Fruit fly (Drosophila melanogaster) whole organism, larva: ENCODE data around the gene ND-15.

Experiments
- noc ChIP-seq: fragments of 200-800 bp; sonication (Bioruptor generic); optimal IDR thresholded peaks from 3 replicates; lab custom pipeline; 2019; ENCODE audit warnings: missing biosample characterization, mild to moderate bottlenecking, missing genetic modification characterization, moderate library complexity

The ND-15 gene

DNA sequence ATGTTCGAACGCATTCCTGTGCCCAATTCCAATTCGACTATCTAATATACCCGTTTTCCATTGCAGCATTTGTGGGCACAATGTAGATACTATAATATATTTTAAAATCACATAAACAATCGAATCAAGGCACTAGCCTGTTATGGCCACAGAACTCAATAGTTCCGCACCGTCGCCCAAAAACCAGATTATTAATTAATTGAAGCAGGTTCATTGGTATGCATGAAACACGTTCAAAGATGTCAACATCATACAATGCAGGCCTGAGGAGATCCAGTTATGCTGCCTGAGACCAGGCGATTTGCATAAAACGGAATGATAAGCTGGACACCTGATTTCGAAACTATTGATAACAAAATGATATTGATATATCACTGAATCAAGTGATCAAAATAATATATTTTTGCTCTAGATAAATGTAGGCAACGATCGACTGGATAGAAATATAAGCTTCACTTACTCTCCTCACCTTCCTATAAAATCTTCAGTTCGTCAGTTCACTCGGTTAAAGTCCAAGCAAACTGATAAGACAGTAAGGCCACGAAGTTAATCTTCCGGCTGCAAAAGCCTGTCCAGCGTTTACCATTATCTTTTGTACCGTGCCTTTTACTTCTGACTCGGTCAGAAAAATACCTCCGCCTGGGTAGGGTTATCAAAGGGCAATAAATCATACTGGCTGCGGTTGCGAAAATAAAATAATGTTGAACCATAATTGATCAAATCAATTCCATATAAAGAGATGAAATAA, 21.0 kb downstream of the ND-15 start:
- peak; percentile 69 for TF ChIP-seq noc (tag; lab: Kevin White, UChicago)

DNA sequence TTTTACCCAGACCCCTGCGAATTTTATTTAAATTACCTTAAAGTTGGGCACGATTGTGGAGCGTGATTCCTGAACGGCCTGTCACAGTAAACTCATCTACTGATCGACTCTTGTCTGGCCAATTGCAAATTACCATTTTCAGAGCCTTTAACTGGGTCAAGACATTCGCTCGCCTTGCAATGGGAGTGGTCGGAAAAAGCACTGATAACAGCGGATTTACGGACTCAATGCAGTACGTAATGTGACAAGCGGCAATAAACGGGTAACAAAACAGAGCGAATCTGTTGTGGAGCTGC, 21.6 kb downstream of the ND-15 start:
- TF ChIP-seq noc (tag; lab: Kevin White, UChicago) = peak; percentile 35

DNA sequence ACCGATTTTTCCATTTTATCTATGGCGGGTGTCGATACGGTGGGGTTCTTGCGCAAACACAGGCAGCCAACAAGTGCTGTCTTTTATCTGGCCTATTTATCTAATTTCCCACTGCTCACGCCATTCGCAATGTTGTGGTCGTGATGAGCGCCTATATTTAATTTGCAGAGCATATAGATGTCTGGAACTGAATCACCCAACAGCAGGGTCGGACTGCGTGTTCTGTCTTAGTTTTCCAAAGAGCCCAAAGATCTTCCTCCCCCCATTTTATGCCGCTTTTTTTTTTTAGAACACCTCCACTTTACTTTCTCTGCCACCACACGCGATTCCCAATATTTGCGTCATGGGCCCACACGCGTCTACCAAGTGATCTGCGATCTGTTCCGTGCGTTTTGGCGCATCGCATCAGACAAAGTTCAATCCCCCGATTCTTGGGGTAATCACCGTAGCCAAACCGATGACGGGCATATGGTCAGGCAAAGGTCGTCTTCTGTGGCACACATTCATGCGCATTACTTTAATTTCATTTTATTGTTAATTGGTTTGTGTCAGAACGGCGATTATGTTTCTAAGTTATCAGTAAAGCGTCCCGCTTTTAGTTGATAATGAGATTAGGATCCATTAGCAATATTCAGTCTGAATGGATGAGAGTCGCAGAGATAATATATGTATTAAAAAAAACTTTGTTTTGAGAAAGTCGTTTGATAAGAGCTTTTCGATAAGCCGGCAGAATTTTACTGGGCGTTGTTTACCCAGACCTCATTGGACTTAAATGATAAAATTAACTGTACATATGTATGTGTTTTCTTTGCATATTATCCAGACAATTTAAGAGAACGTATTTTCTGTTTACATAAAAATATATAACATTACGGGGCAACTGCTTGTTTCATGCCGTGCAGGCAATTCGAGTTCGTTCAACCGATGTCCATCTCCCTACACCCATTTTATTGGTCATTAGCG, 22.5 kb downstream of the ND-15 start:
- peak; percentile 90 for TF ChIP-seq noc (tag; lab: Kevin White, UChicago)

DNA sequence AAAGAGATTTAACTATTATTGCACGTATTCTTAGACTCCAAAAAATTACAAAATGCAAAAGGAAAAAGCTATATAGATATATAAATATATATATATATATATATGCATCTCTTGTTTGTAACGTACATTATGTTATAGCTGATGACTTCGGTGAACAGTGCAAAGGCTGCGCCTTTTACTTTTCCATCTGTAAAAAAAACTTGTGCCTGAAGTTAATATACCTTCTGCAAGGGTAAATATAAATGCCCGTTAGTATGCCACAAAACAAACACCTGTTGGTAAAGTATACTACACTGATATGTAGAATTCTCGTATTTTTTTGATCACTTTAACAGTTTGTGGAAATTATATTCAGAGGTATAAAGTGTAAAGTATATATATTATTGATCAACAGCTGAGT, 23.5 kb downstream of the ND-15 start:
- TF ChIP-seq noc (tag; lab: Kevin White, UChicago) = no peak

DNA sequence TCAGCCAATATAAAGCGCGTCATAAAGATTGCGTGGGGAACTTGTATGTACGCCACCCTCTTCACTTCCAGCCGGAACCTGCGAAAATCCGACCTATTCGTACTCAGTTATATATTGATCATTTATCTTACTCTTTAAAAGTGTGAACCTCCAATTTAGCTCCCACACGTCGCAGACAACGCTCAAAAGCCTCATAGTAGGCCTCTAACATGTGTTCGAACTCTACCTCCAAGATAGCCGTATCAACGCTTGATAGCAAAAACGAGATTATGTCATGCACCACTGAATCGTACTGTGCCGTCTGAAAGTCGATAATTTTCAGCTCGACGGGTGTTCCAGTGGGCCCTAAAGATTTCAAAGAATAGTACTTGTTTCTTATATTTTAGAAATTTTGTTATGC, 25.1 kb downstream of the ND-15 start:
- peak; percentile 12 for TF ChIP-seq noc (tag; lab: Kevin White, UChicago)

DNA sequence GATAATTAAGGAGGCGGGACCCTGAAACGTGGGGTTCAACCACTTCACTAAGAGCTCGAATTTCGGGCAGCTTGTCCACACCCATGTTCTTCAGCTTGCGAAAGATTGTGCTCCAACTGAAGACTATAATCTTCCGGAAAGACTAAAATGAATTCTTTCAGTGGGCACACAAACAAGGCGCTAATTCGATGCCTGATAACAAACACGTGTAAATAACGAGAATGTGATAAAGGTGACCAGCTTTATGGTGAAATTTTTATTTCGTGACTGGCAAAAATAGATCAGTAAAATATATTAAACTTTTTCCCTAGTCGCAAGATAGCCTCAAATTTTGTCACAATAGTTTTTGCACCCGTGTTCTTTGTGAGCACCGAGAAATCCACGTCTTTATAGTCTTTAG, 26.3 kb downstream of the ND-15 start, which contains the start of the genes CG31975 and ovm:
Gene CG31975, minus strand, starts transcription at position 144 of the 400 bp plus-strand sequence.
Gene ovm, minus strand, starts transcription at position 144 of the 400 bp plus-strand sequence.
- TF ChIP-seq noc (tag; lab: Kevin White, UChicago) = peak; percentile 10

DNA sequence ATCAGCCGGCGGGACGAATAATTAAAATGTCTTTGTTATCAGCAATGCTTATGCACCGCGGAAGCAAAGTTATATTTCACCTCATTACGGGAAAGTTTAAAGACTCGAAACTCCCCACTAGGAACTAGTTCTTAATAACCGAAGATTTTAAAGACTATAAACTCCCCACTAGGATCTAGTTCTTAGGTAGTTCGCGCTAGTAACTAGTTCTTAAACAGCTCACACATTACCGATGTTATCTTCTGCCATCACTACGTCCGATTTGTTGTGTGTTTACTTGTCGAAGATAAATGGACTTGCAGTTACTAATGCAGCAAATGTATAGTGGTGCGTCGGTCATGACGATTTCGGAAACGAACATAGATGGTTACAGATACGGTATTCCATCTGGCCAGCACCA, 28.6 kb downstream of the ND-15 start, which contains the start of the genes CG31974 and CG11454:
Gene CG31974, minus strand, starts transcription at position 4 of the 400 bp plus-strand sequence.
Gene CG11454, plus strand, starts transcription at position 236 of the 400 bp plus-strand sequence.
- TF ChIP-seq noc (tag; lab: Kevin White, UChicago) = no peak

DNA sequence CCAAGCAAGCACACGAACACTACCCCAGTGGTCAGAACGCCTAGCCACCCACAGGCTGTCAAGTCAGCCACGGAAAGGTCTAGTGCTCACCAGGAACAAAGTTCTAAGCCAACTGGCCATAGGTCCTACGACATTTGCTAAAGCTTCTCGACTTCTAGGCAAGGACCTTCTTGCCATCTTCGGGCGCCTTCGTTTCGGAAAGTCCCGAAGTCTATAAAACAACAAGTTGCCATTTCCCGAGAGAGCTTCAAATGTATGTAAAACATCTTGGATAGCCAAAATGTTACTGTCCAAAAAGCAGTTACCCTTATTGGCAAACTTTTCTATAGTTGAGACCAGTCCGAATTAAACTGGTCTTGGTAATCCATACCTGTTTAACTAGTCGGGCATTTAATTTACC, 32.0 kb downstream of the ND-15 start:
- no peak for TF ChIP-seq noc (tag; lab: Kevin White, UChicago)

DNA sequence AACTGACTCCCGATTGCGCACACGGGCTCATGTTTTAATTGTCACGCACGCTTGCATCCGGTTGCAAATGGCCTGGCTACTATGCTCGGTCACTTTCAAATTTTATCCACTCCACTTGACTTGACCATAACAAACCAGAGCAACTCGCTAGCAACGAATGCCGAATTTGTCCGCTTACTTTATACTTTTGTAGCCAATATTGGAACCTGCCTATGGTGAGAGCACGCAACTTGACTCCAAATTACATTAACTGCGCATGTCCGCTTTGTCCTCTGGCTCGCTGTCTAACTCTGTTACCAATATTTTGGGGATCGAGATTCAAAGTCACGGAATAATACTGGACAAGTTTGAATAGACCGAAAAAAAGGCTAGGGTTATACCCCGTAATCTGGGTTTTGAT, 38.6 kb downstream of the ND-15 start, which contains the start of gene CG42399:
Gene CG42399, minus strand, starts transcription at position 159 of the 400 bp plus-strand sequence.
- no peak for TF ChIP-seq noc (tag; lab: Kevin White, UChicago)

DNA sequence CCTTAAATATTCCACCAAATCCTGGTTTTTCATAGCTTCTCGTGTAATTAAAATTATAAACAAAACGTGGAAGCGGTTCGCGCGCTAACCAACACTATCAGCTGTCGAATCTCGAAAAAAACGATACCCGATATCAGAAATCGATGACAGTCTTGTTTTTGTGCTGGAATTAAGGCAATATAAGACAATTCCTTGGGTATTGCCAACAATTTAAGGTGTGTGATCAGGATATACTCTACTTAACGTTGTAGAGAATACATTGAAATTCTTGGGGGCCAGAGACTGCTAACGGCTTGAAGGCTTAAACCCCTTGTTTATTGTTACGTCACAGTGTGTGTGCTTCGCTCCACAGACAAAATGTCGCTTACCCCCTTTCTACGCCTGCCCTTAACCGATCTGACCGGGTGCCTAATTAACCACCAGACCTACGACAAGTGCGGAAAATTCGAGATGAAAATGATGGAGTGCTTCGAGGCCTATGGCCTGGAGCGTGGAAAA, 40.7 kb downstream of the ND-15 start, which contains the start of gene Pus10:
Gene Pus10, minus strand, starts transcription at position 91 of the 498 bp plus-strand sequence.
- TF ChIP-seq noc (tag; lab: Kevin White, UChicago) = no peak

DNA sequence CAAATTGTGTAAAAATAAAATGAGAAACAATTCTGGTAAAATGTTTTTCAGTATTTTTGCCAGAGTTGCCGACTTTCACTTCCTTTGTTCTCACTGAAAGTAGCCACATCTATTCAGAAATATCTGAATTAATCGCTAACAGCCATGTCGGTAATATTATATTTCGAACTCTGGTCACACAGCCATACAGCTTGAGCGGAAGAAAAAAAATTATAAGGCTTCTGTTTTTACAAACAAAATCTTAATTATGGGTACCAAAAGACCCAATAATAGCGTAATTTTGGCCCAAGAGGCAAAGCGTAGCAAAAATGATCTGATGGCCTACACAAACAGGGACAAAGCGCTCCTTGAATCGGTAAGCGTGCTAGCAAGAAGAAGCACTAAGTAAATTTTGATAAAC, 41.5 kb downstream of the ND-15 start, which contains the start of gene CG3436:
Gene CG3436, plus strand, starts transcription at position 36 of the 400 bp plus-strand sequence.
- TF ChIP-seq noc (tag; lab: Kevin White, UChicago) = no peak

DNA sequence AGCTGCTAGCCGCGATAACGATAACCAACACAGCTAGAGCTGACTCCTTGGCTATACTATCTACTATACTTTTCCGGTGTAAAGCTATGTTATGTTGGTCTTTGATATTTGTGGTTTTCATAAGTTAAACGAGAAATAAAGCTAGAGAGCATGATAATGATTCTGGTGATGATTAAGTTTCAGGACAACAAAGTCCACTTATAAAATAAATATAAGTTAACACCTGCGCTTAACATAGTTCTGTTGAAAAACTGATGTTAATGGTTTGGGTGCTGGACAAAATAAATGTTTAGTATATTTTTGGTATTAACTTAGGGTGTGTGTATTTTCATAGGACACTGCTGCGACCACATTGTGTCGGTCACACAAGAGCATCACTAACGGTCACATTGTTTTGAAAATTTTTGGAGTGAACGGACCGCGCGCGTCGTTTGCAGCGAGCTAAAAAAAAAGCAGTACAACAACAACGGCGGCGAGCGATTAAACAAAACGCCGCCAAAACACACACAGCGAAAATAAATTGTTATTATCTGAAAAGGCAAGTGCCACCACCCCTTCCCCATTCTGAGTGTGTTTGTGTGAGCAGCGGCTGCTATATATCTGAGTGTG, 44.2 kb downstream of the ND-15 start, which contains the start of the genes CG33635 and spen:
Gene CG33635, minus strand, starts transcription at position 16 of the 609 bp plus-strand sequence.
Gene spen, plus strand, starts transcription at position 384 of the 609 bp plus-strand sequence.
- peak; percentile 50 for TF ChIP-seq noc (tag; lab: Kevin White, UChicago)

DNA sequence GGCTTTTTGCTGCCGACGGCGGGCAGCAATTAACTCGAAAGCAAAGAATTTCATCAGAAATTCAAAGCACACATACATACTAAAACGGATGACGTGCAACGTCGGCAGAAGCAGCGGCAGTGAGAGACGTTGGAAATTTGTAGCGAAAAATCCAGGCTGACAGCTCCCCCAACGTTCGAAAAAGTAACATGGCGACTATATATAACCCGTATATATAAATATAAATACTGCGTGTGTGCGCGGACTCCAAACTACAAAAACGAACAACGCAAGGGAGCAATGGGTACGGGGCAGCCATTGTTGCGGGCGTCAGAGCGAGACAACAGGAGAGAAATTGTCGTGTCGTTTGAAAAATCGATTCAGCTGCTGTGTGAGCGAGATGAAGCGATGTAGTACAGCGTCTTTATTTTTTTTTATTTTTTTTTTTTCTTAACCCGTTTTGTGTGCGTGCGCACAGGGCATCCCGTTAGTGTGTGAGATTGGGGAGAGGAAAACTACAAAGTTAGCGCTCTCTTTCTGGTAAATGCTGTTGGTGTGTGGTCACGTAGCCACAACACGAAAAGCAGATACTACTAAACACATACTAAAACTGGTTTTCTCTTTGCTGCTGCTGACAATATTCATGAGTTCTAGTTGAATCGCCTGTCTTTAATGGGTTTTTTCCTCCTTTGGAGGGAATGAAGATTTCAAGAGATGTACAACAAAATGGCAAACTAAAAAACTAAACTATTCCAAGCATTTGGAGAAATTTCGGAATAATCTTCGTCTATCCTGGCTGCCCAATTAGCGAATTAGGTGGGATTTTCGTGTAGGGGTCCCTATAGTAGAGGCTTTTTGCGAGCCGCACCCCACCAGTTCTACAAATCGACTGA, 46.3 kb downstream of the ND-15 start:
- TF ChIP-seq noc (tag; lab: Kevin White, UChicago) = peak; percentile 77
